2 fruit fly cellular contexts compared by ENCODE assay signal in the genomic region with DNA sequence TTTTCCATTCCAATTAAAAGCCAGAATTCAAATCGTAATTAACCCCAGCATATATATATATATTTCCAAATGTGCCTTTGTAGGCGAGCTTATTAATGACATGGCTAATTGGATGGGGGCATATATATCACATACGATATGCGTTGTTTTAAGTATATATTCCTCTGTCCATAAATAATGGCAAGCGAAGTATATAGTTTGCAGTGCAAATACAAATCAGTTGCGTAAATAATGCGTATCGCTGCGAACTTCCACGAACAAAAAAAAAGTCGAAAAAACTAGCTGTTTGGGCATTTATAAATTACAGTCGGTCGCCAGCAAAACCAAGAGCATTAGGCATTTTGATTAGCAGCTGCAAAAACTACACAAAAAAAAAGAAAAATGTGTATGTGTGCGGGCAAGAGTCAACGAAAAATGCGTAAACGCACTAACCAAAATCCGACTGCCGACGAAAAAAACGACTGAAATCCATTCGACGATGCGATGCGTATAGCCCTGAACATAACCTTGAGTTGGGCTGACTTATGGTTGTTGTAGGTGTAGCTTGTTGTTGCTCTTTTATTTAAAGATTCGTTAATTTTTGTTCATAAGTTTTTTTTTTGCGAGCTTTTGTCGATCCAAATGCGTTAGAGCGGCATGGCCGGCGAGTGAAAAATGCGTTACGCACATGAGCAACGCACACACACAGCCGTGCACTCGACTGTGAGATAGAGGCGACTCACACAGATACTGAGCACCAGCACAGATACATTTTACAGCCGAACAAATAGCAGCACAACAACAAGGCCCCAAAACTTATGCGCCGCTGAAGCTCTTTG.
TF ChIP-seq lines count a peak whose summit lies in the region.

No protein-coding gene starts in this region.

- no peak for TF ChIP-seq CTCF in whole organism, embryonic (GFP tag; optimal IDR thresholded peaks at IDR 0.05; lab: Kevin White, UChicago)

TF ChIP-seq in whole organism, embryonic, 481 proteins besides CTCF, POLR2A, EP300 and RAD21 (continues in another document):
- TF ChIP-seq Mad (GFP tag; optimal IDR thresholded peaks at IDR 0.05; lab: Kevin White, UChicago) (no peak), CG4282 (GFP tag; optimal IDR thresholded peaks at IDR 0.05; lab: Kevin White, UChicago) (no peak), Jarid2 (GFP tag; optimal IDR thresholded peaks at IDR 0.05; lab: Kevin White, UChicago) (no peak), CG10654 (GFP tag; optimal IDR thresholded peaks at IDR 0.05; lab: Kevin White, UChicago) (no peak), Opbp (GFP tag; IDR thresholded peaks at IDR 0.05; lab: Robert Waterston, UW; ENCODE audit: partially characterized antibody) (no peak), NfI (GFP tag; optimal IDR thresholded peaks at IDR 0.05; lab: Kevin White, UChicago) (no peak), sens (GFP tag; lab: Kevin White, UChicago) (peak; percentile 58), Med (GFP tag; lab: Kevin White, UChicago) (peak; percentile 73), CG2116 (GFP tag; optimal IDR thresholded peaks at IDR 0.05; lab: Kevin White, UChicago) (no peak), chn (GFP tag; optimal IDR thresholded peaks at IDR 0.05; lab: Kevin White, UChicago) (no peak), Sry-δ (GFP tag; optimal IDR thresholded peaks at IDR 0.05; lab: Kevin White, UChicago) (no peak), HLH54F (GFP tag; optimal IDR thresholded peaks at IDR 0.05; lab: Kevin White, UChicago) (no peak), CG17385 (GFP tag; optimal IDR thresholded peaks at IDR 0.05; lab: Kevin White, UChicago) (no peak), slbo (GFP tag; IDR thresholded peaks at IDR 0.05; lab: Robert Waterston, UW) (no peak), CG30431 (GFP tag; optimal IDR thresholded peaks at IDR 0.05; lab: Kevin White, UChicago) (no peak), stwl (tag; optimal IDR thresholded peaks at IDR 0.05; lab: Kevin White, UChicago) (no peak), CG18262 (tag; optimal IDR thresholded peaks at IDR 0.05; lab: Kevin White, UChicago) (no peak), CG13775 (GFP tag; optimal IDR thresholded peaks at IDR 0.05; lab: Kevin White, UChicago) (no peak), esg (GFP tag; conservative IDR thresholded peaks at IDR 0.05; lab: Robert Waterston, UW) (no peak), dysf (GFP tag; IDR thresholded peaks at IDR 0.05; lab: Robert Waterston, UW) (peak; percentile 10; the same call in 1 of the 3 replicates), lmd (GFP tag; IDR thresholded peaks at IDR 0.05; lab: Robert Waterston, UW) (no peak), org-1 (GFP tag; optimal IDR thresholded peaks at IDR 0.05; lab: Kevin White, UChicago) (peak; percentile 28), CG10267 (tag; optimal IDR thresholded peaks at IDR 0.05; lab: Kevin White, UChicago) (no peak), CG10321 (GFP tag; IDR thresholded peaks at IDR 0.05; lab: Robert Waterston, UW) (no peak), Dip2 (GFP tag; IDR thresholded peaks at IDR 0.05; lab: Robert Waterston, UW) (no peak), gt (GFP tag; IDR thresholded peaks at IDR 0.05; lab: Robert Waterston, UW) (no peak), CG10366 (GFP tag; IDR thresholded peaks at IDR 0.05; lab: Robert Waterston, UW) (no peak), CG13624 (GFP tag; optimal IDR thresholded peaks at IDR 0.05; lab: Kevin White, UChicago) (no peak), CG31388 (GFP tag; optimal IDR thresholded peaks at IDR 0.05; lab: Kevin White, UChicago) (no peak), Dek (tag; optimal IDR thresholded peaks at IDR 0.05; lab: Kevin White, UChicago) (no peak), CG11723 (GFP tag; optimal IDR thresholded peaks at IDR 0.05; lab: Kevin White, UChicago) (no peak), Kr (GFP tag; optimal IDR thresholded peaks at IDR 0.05; lab: Kevin White, UChicago) (no peak), tup (GFP tag; optimal IDR thresholded peaks at IDR 0.05; lab: Kevin White, UChicago) (no peak), CG17568 (GFP tag; optimal IDR thresholded peaks at IDR 0.05; lab: Kevin White, UChicago) (peak; percentile 30), Ssrp (tag; optimal IDR thresholded peaks at IDR 0.05; lab: Kevin White, UChicago) (no peak), Hr51 (GFP tag; optimal IDR thresholded peaks at IDR 0.05; lab: Kevin White, UChicago) (no peak), Fer1 (GFP tag; optimal IDR thresholded peaks at IDR 0.05; lab: Kevin White, UChicago) (peak; percentile 54), sisA (GFP tag; IDR thresholded peaks at IDR 0.05; lab: Robert Waterston, UW) (no peak), CG32767 (GFP tag; IDR thresholded peaks at IDR 0.05; lab: Robert Waterston, UW) (no peak), Dip3 (GFP tag; optimal IDR thresholded peaks at IDR 0.05; lab: Kevin White, UChicago) (no peak), ase (GFP tag; IDR thresholded peaks at IDR 0.05; lab: Robert Waterston, UW) (no peak), CG4404 (GFP tag; IDR thresholded peaks at IDR 0.05; lab: Robert Waterston, UW) (no peak), gcm (GFP tag; optimal IDR thresholded peaks at IDR 0.05; lab: Kevin White, UChicago) (no peak), crp (GFP tag; optimal IDR thresholded peaks at IDR 0.05; lab: Kevin White, UChicago) (no peak)

TF ChIP-seq in whole organism, prepupa, 60 proteins besides CTCF, POLR2A, EP300 and RAD21:
- TF ChIP-seq CG8319 (GFP tag; optimal IDR thresholded peaks at IDR 0.05; lab: Kevin White, UChicago) (no peak), fkh (GFP tag; optimal IDR thresholded peaks at IDR 0.05; lab: Kevin White, UChicago) (peak; percentile 43)
TF ChIP-seq in whole organism, prepupa: peak in this region for 1.
